Worm (Caenorhabditis elegans): ENCODE data around the gene mxl-3.

DNA sequence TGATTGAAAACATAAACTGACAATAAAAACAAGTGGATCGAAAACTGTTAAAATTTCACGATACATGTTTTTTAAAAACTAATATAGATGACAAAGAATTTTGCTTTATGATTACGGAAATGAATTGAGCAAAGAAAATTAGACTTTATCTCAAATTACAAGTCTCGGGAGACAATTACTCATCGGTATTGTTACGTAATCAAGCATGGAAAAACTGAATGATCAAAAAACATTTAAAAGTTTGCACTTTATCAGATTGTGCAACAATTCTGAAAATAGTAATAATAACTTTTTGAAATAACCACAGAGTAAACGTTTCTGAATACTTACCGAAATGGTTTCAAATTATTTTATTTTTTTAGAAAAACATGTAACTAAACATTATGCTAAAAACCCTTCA is 44.8 kb downstream of the mxl-3 start, which contains the start of gene srd-43:
- no peak for TF ChIP-seq ama-1 (optimal IDR thresholded peaks at IDR 0.05)
- no peak for TF ChIP-seq ama-1 (GFP tag; optimal IDR thresholded peaks at IDR 0.05)
- no peak for TF ChIP-seq madf-8 (GFP tag; conservative IDR thresholded peaks at IDR 0.05)
- TF ChIP-seq nhr-179 (tag; optimal IDR thresholded peaks at IDR 0.05): no peak
- no peak for TF ChIP-seq lsy-27 (tag; optimal IDR thresholded peaks at IDR 0.05; ENCODE audit: borderline replicate concordance, insufficient read depth)
- no peak for TF ChIP-seq unc-62 (GFP tag; optimal IDR thresholded peaks at IDR 0.05)

Data from whole organism, young adult.